Fruit fly (Drosophila melanogaster) whole organism, pupa: ENCODE measurements around the gene Hs6st.

Experiments
- CG10348 ChIP-seq: fragments of 200-800 bp; sonication (Bioruptor generic); IDR thresholded peaks from 2 replicates; pipeline ENCODE4 v1.3.6; 2022; ENCODE audit warnings: missing biosample characterization, missing genetic modification characterization
- CG12605 ChIP-seq: fragments of 200-800 bp; sonication (Bioruptor generic); IDR thresholded peaks from 2 replicates; pipeline ENCODE4 v1.3.6; 2022; ENCODE audit warnings: missing biosample characterization, missing genetic modification characterization
- CG13204 ChIP-seq: fragments of 200-800 bp; sonication (Bioruptor generic); optimal IDR thresholded peaks from 2 replicates; lab custom pipeline; 2018; ENCODE audit warnings: missing biosample characterization, mild to moderate bottlenecking, missing genetic modification characterization, moderate library complexity
- CG14655 ChIP-seq: fragments of 200-800 bp; sonication (Bioruptor generic); optimal IDR thresholded peaks from 3 replicates; lab custom pipeline; 2017; ENCODE audit warnings: mild to moderate bottlenecking, missing biosample characterization, missing genetic modification reagents, missing genetic modification characterization
- CG15710 ChIP-seq: fragments of 200-800 bp; sonication (Bioruptor generic); optimal IDR thresholded peaks from 2 replicates; lab custom pipeline; 2018; ENCODE audit warnings: missing biosample characterization, mild to moderate bottlenecking, missing genetic modification characterization, moderate library complexity
- CG17806 ChIP-seq: fragments of 200-800 bp; sonication (Bioruptor generic); optimal IDR thresholded peaks from 2 replicates; lab custom pipeline; 2018; ENCODE audit warnings: missing biosample characterization, mild to moderate bottlenecking, missing genetic modification characterization, moderate library complexity
- CG32121 ChIP-seq: fragments of 200-800 bp; sonication (Bioruptor generic); IDR thresholded peaks from 2 replicates; pipeline ENCODE4 v1.3.6; 2022; ENCODE audit warnings: missing biosample characterization, missing genetic modification characterization
- CG34367 ChIP-seq: fragments of 200-800 bp; sonication (Bioruptor generic); optimal IDR thresholded peaks from 2 replicates; lab custom pipeline; 2018; ENCODE audit warnings: missing biosample characterization, mild to moderate bottlenecking, missing genetic modification characterization
- CG4496 ChIP-seq: fragments of 200-800 bp; sonication (Bioruptor generic); IDR thresholded peaks from 3 replicates; pipeline ENCODE4 v1.3.6; 2022; ENCODE audit warnings: missing biosample characterization, missing genetic modification characterization
- CG8159 ChIP-seq: fragments of 200-800 bp; sonication (Bioruptor generic); optimal IDR thresholded peaks from 3 replicates; lab custom pipeline; 2018; ENCODE audit warnings: missing biosample characterization, mild to moderate bottlenecking, missing genetic modification characterization, moderate library complexity
- CG8301 ChIP-seq: fragments of 200-800 bp; sonication (Bioruptor generic); optimal IDR thresholded peaks from 2 replicates; lab custom pipeline; 2018; ENCODE audit warnings: missing biosample characterization, mild to moderate bottlenecking, missing genetic modification characterization
- CG9948 ChIP-seq: fragments of 200-800 bp; sonication (Bioruptor generic); optimal IDR thresholded peaks from 2 replicates; lab custom pipeline; 2018; ENCODE audit warnings: missing biosample characterization, mild to moderate bottlenecking, missing genetic modification characterization, moderate library complexity
- D1 ChIP-seq: fragments of 200-800 bp; sonication (Bioruptor generic); optimal IDR thresholded peaks from 2 replicates; lab custom pipeline; 2018; ENCODE audit warnings: missing biosample characterization, mild to moderate bottlenecking, missing genetic modification characterization, moderate library complexity
- EcR ChIP-seq: fragments of 200-800 bp; sonication (Bioruptor generic); optimal IDR thresholded peaks from 3 replicates; lab custom pipeline; 2019; ENCODE audit warnings: missing biosample characterization, missing genetic modification characterization, mild to moderate bottlenecking, moderate library complexity, missing genetic modification reagents
- Ets98B ChIP-seq: fragments of 200-800 bp; sonication (Bioruptor generic); IDR thresholded peaks from 2 replicates; pipeline ENCODE4 v1.3.6; 2022; ENCODE audit warnings: missing biosample characterization, missing genetic modification characterization
- Pif1A ChIP-seq: fragments of 200-800 bp; sonication (Bioruptor generic); optimal IDR thresholded peaks from 3 replicates; lab custom pipeline; 2016; ENCODE audit warnings: missing biosample characterization, missing genetic modification characterization
- Pif1B ChIP-seq: fragments of 200-800 bp; sonication (Bioruptor generic); optimal IDR thresholded peaks from 3 replicates; lab custom pipeline; 2016; ENCODE audit warnings: missing biosample characterization, missing genetic modification characterization
- Snoo ChIP-seq: fragments of 200-800 bp; sonication (Bioruptor generic); optimal IDR thresholded peaks from 3 replicates; lab custom pipeline; 2017; ENCODE audit warnings: missing biosample characterization, mild to moderate bottlenecking, missing genetic modification characterization, inconsistent platforms
- fd96Ca ChIP-seq: fragments of 200-800 bp; sonication (Bioruptor generic); IDR thresholded peaks from 3 replicates; pipeline ENCODE4 v1.3.6; 2022; ENCODE audit warnings: missing biosample characterization, missing genetic modification characterization
- gl ChIP-seq: fragments of 200-800 bp; sonication (Bioruptor generic); optimal IDR thresholded peaks from 2 replicates; lab custom pipeline; 2018; ENCODE audit warnings: missing biosample characterization, mild to moderate bottlenecking, missing genetic modification characterization
- rn ChIP-seq: fragments of 200-800 bp; sonication (Bioruptor generic); IDR thresholded peaks from 2 replicates; pipeline ENCODE4 v1.3.6; 2022; ENCODE audit warnings: missing biosample characterization, missing genetic modification characterization

Hs6st gene

DNA sequence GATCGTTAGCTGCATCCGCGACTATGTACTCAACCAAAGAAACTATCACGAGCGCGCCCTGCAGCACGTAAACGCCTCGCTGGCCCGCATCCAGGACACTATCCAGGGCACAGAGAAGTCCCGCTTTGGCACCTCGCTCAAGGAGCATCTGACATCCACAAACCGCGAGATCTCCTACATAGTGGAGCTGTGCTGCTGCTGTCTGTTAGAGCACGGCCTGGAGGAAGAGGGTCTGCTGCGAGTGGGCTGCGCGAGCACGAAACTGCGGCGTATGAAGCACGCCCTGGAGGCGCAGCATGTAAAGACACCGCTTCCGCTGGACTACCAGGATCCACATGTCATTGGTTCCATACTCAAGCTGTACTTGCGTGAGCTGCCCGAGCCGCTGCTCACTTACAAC lies 97.3 kb downstream of the Hs6st start:
- no peak for TF ChIP-seq CG13204 (GFP tag; lab: Kevin White, UChicago)
- no peak for TF ChIP-seq CG32121 (GFP tag; lab: Robert Waterston, UW)
- no peak for TF ChIP-seq CG12605
- no peak for TF ChIP-seq Snoo (tag; lab: Kevin White, UChicago)
- no peak for TF ChIP-seq CG10348
- no peak for TF ChIP-seq CG15710 (tag; lab: Kevin White, UChicago)
- TF ChIP-seq CG9948: no peak

DNA sequence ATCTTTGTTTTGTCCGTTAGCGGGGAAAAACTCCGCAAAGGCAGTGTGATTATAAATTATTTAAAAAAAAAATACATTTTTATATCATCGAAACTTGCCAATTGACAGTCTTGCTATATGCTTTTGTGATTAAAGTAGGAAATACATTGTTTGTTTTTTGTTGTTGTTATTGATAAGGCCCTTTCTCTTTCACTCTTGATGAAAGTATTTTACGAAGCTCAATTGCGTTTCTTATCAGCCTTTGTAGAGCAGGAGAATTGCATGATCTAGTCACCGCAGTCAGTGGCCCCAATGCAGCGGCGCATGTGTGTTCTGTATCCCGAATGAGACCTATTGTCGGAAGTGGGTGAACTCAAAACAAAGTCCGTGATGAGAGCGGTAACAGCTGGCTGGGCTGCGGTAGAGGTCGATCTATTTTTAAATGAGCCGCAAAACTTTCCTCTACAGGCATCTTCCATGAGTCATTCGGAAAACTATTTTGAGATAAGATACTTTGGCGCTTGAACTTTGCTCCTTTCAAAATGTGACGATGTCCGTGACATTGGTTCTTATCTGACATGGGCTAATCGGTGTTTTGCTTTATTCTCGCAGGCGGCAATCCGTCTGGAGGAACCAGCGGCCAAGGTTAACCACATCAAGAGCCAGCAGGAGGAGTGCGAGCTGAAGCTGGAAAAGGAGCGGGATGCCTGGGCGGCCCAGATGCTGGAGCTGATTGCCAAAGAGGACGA lies 97.8 kb downstream of the Hs6st start:
- peak; percentile 52 for TF ChIP-seq EcR (GFP tag; lab: Kevin White, UChicago)
- TF ChIP-seq CG8301: peak; percentile 2
- TF ChIP-seq CG14655 (GFP tag; lab: Kevin White, UChicago): peak; percentile 45
- peak; percentile 40 for TF ChIP-seq Pif1B (GFP tag; lab: Kevin White, UChicago)
- no peak for TF ChIP-seq CG10348
- peak; percentile 36 for TF ChIP-seq gl (tag; lab: Kevin White, UChicago)
- no peak for TF ChIP-seq Ets98B (GFP tag; lab: Robert Waterston, UW)
- peak; percentile 45 for TF ChIP-seq Pif1A (GFP tag; lab: Kevin White, UChicago)
- TF ChIP-seq CG8159: no peak

DNA sequence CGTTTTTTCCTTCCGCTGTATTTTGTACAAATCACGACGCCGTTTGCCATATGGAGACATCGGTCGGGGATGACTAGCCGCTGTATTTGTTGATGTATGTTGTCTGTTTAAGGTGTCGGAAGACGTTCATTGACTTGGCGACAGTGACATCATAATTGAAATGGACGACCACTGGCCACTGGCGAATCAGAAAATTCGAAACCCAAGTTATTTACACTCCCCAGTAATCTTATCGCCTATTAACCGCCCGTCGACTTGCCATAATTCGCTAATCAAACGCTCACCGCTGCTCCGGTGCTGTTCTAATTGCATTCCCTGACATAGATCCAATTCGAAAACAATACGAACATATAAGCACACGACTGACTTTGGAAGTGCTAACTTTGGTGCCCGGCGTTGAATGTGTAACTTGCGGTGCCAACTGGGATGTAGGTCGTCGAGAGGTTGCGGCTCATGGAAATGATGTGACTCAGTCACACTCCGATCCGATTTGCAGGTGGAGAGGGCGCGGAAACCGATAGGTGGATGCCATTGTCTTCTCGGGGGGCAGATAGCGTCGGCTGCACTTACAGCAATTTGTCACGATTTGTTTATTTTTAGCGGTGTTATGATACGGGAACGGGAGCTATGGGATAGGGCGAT lies 98.7 kb downstream of the Hs6st start:
- TF ChIP-seq rn (no peak), CG14655 (GFP tag; lab: Kevin White, UChicago) (no peak), CG17806 (no peak), CG12605 (no peak), CG13204 (GFP tag; lab: Kevin White, UChicago) (no peak), CG8301 (no peak), Ets98B (GFP tag; lab: Robert Waterston, UW) (no peak), fd96Ca (no peak), CG4496 (GFP tag; lab: Robert Waterston, UW) (no peak), CG15710 (tag; lab: Kevin White, UChicago) (no peak), CG9948 (no peak), Pif1B (GFP tag; lab: Kevin White, UChicago) (no peak), CG34367 (tag; lab: Kevin White, UChicago) (no peak), gl (tag; lab: Kevin White, UChicago) (no peak)

- TF ChIP-seq CG13204 (GFP tag; lab: Kevin White, UChicago) (peak; percentile 10), D1 (tag; lab: Kevin White, UChicago) (no peak), CG34367 (tag; lab: Kevin White, UChicago) (peak; percentile 69), CG15710 (tag; lab: Kevin White, UChicago) (peak; percentile 75), CG9948 (peak; percentile 68), gl (tag; lab: Kevin White, UChicago) (no peak), EcR (GFP tag; lab: Kevin White, UChicago) (no peak), CG8301 (peak; percentile 75), CG32121 (GFP tag; lab: Robert Waterston, UW) (peak; percentile 68; the same call in 1 of the 2 replicates), Ets98B (GFP tag; lab: Robert Waterston, UW) (peak; percentile 90), Snoo (tag; lab: Kevin White, UChicago) (peak; percentile 82), Pif1A (GFP tag; lab: Kevin White, UChicago) (peak; percentile 83), CG10348 (peak; percentile 49; the same call in 1 of the 2 replicates), CG12605 (peak; percentile 77), CG17806 (peak; percentile 76), CG14655 (GFP tag; lab: Kevin White, UChicago) (peak; percentile 81), CG4496 (GFP tag; lab: Robert Waterston, UW) (peak; percentile 89), CG8159 (peak; percentile 81), fd96Ca (peak; percentile 90), rn (peak; percentile 52), Pif1B (GFP tag; lab: Kevin White, UChicago) (peak; percentile 85)
These were observed 99.4 kb downstream of the Hs6st start for dm6 chr3R:19908863-19909343.

DNA sequence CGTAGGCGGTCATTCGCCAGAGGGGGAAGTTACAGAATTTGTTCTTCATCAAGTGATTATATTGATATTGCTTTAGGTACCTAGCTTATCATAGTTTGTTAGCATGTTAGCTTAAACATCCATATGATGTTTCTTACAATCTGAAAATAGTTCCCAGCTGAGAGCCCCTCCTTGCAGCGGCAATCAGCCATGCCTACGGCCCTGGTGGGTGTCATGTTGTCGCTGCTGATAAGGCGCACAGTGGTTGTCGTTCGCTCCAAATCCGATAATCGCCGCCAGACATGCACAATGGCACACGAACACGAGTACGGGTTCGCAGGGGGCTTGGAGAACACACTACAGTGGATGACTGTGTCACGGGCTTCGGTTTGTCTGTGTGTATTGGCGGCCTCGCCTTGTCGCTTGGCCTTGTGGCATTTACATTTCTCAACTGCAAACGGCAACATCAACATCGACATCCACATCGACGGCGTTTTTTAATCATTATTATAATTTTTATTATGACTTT lies 102.3 kb downstream of the Hs6st start:
- TF ChIP-seq CG14655 (GFP tag; lab: Kevin White, UChicago): peak; percentile 83
- TF ChIP-seq rn: no peak; the same call in 1 of the 2 replicates
- peak; percentile 82 for TF ChIP-seq CG34367 (tag; lab: Kevin White, UChicago)
- TF ChIP-seq CG9948: peak; percentile 78
- peak; percentile 49 for TF ChIP-seq EcR (GFP tag; lab: Kevin White, UChicago)
- peak; percentile 78 for TF ChIP-seq CG17806
- no peak for TF ChIP-seq D1 (tag; lab: Kevin White, UChicago)
- TF ChIP-seq CG4496 (GFP tag; lab: Robert Waterston, UW): peak; percentile 94
- peak; percentile 78 for TF ChIP-seq CG8301
- peak; percentile 85 for TF ChIP-seq CG15710 (tag; lab: Kevin White, UChicago)
- TF ChIP-seq CG32121 (GFP tag; lab: Robert Waterston, UW): peak; percentile 91
- TF ChIP-seq Ets98B (GFP tag; lab: Robert Waterston, UW): peak; percentile 83
- TF ChIP-seq CG12605: peak; percentile 77
- TF ChIP-seq Pif1B (GFP tag; lab: Kevin White, UChicago): peak; percentile 69
- peak; percentile 74 for TF ChIP-seq gl (tag; lab: Kevin White, UChicago)
- peak; percentile 83 for TF ChIP-seq Pif1A (GFP tag; lab: Kevin White, UChicago)
- TF ChIP-seq fd96Ca: peak; percentile 92
- peak; percentile 57 for TF ChIP-seq CG13204 (GFP tag; lab: Kevin White, UChicago)
- TF ChIP-seq Snoo (tag; lab: Kevin White, UChicago): peak; percentile 87
- TF ChIP-seq CG10348: no peak; the same call in 1 of the 2 replicates
- peak; percentile 84 for TF ChIP-seq CG8159
